Worm (Caenorhabditis elegans) whole organism, midembryonic: ENCODE measurements around the gene Y71G10AR.4.

Experiments used
- cog-1 ChIP-seq: sonication (generic microtip); optimal IDR thresholded peaks from 2 replicates; lab custom pipeline; 2016; ENCODE audit warnings: missing genetic modification characterization, missing compliant biosample characterization
- klf-2 ChIP-seq: fragments of 200-800 bp; sonication (Bioruptor generic); conservative IDR thresholded peaks from 2 replicates; pipeline ENCODE4 v1.3.6; 2022; ENCODE audit warnings: missing genetic modification reagents, missing genetic modification characterization, missing compliant biosample characterization
- ztf-29 ChIP-seq: fragments of 200-800 bp; sonication (Bioruptor generic); IDR thresholded peaks from 2 replicates; pipeline ENCODE4 v1.3.6; 2022; ENCODE audit warnings: missing genetic modification reagents, missing genetic modification characterization, missing compliant biosample characterization

DNA sequence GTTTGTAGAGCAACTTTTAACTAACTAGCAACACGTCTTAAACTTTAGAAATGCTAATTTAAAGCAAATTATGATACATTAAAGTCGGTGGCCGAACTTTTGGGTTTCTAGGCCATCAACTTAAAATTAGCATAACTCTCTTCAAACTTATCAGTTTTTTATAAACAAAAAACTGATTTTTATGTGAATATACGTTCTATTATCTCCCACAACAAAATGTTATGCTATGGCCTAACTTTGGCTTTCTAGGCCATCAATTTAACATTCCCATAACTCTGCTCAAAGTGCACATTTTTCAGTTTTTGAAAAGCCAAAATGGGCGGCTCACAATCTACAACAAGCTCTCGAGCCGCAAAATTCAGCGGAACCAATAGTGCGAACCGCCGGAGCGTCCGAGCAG is 23.6 kb upstream of the Y71G10AR.4 start, which contains the start of gene C54E4.1:
- no peak for TF ChIP-seq klf-2
- TF ChIP-seq cog-1, result no peak
- TF ChIP-seq ztf-29 (GFP tag; lab: Robert Waterston, UW), result no peak
